Worm (Caenorhabditis elegans) whole organism, young adult: ENCODE results near the gene srsx-18.
A peak's percentile ranks its signal among the peaks of the same experiment; 100 is the strongest.

Experiments
- B0336.3 ChIP-seq: fragments of 200-800 bp; sonication (Bioruptor generic); IDR thresholded peaks from 2 replicates; pipeline ENCODE4 v1.3.6; 2022; ENCODE audit warnings: missing genetic modification characterization, missing compliant biosample characterization
- C06A6.2 ChIP-seq: fragments of 200-800 bp; sonication (Bioruptor generic); conservative IDR thresholded peaks from 2 replicates; pipeline ENCODE4 v1.3.6; 2022; ENCODE audit warnings: missing genetic modification characterization, missing compliant biosample characterization
- F22D6.2 ChIP-seq: sonication (generic microtip); optimal IDR thresholded peaks from 2 replicates; lab custom pipeline; 2016; ENCODE audit warnings: mild to moderate bottlenecking, missing genetic modification characterization, missing compliant biosample characterization
- F33H1.4 ChIP-seq: fragments of 200-800 bp; sonication (Bioruptor generic); IDR thresholded peaks from 2 replicates; pipeline ENCODE4 v1.3.6; 2022; ENCODE audit warnings: missing genetic modification reagents, missing genetic modification characterization, missing compliant biosample characterization
- F49E8.2 ChIP-seq: sonication (generic microtip); optimal IDR thresholded peaks from 3 replicates; lab custom pipeline; 2017; ENCODE audit warnings: missing genetic modification characterization, mild to moderate bottlenecking, missing compliant biosample characterization, antibody characterized with exemption, moderate library complexity; ENCODE audit not compliant: insufficient read depth
- F52B5.7 ChIP-seq: sonication (generic microtip); optimal IDR thresholded peaks from 2 replicates; lab custom pipeline; 2016; ENCODE audit warnings: mild to moderate bottlenecking, missing genetic modification characterization, missing compliant biosample characterization
- F57C9.4 ChIP-seq: sonication (generic microtip); optimal IDR thresholded peaks from 2 replicates; lab custom pipeline; 2017; ENCODE audit warnings: mild to moderate bottlenecking, missing genetic modification characterization, missing compliant biosample characterization
- K11D2.4 ChIP-seq: fragments of 200-800 bp; sonication (Bioruptor generic); IDR thresholded peaks from 2 replicates; pipeline ENCODE4 v1.3.6; 2022; ENCODE audit warnings: missing genetic modification reagents, missing genetic modification characterization, missing compliant biosample characterization
- K12H6.12 ChIP-seq: fragments of 200-800 bp; sonication (Bioruptor generic); optimal IDR thresholded peaks from 2 replicates; lab custom pipeline; 2018; ENCODE audit warnings: mild to moderate bottlenecking, missing genetic modification characterization, missing compliant biosample characterization
- Y53G8AR.9 ChIP-seq: fragments of 200-800 bp; sonication (Bioruptor generic); conservative IDR thresholded peaks from 2 replicates; pipeline ENCODE4 v1.3.6; 2022; ENCODE audit warnings: missing genetic modification reagents, missing genetic modification characterization, missing compliant biosample characterization
- Y67H2A.10 ChIP-seq: fragments of 200-800 bp; sonication (Bioruptor generic); conservative IDR thresholded peaks from 2 replicates; pipeline ENCODE4 v1.3.6; 2022; ENCODE audit warnings: missing genetic modification reagents, missing genetic modification characterization, missing compliant biosample characterization
- cebp-1 ChIP-seq, 2 experiments: fragments of 200-800 bp in 1 of 2; sonication (Bioruptor generic) in 1 of 2; sonication (generic microtip) in 1 of 2; IDR thresholded peaks in 1 of 2; optimal IDR thresholded peaks in 1 of 2; 2 replicates each; pipeline versions ENCODE4 v1.3.6 to Lab custom; 2017 to 2022; ENCODE audit warnings: missing compliant biosample characterization in 2 of 2, missing genetic modification characterization in 2 of 2, mild to moderate bottlenecking in 1 of 2, missing genetic modification reagents in 1 of 2, moderate library complexity in 1 of 2
- cebp-2 ChIP-seq: fragments of 200-800 bp; sonication (Bioruptor generic); IDR thresholded peaks from 2 replicates; pipeline ENCODE4 v1.3.6; 2022; ENCODE audit warnings: missing genetic modification characterization, missing compliant biosample characterization
- ceh-100 ChIP-seq: fragments of 200-800 bp; sonication (Bioruptor generic); IDR thresholded peaks from 2 replicates; pipeline ENCODE4 v1.3.6; 2022; ENCODE audit warnings: missing genetic modification reagents, missing genetic modification characterization, missing compliant biosample characterization
- dpff-1 ChIP-seq: sonication (generic microtip); optimal IDR thresholded peaks from 2 replicates; lab custom pipeline; 2017; ENCODE audit warnings: mild to moderate bottlenecking, missing genetic modification characterization, missing compliant biosample characterization
- egl-44 ChIP-seq: fragments of 200-800 bp; sonication (Bioruptor generic); IDR thresholded peaks from 2 replicates; pipeline ENCODE4 v1.3.6; 2022; ENCODE audit warnings: missing genetic modification reagents, missing genetic modification characterization, missing compliant biosample characterization
- gei-17 ChIP-seq: fragments of 200-800 bp; sonication (Bioruptor generic); optimal IDR thresholded peaks from 2 replicates; lab custom pipeline; 2018; ENCODE audit warnings: mild to moderate bottlenecking, missing genetic modification characterization, missing compliant biosample characterization
- hmg-20 ChIP-seq: fragments of 200-800 bp; sonication (Bioruptor generic); IDR thresholded peaks from 2 replicates; pipeline ENCODE4 v1.3.6; 2022; ENCODE audit warnings: missing genetic modification reagents, missing genetic modification characterization, missing compliant biosample characterization
- lag-1 ChIP-seq: fragments of 200-800 bp; sonication (Bioruptor generic); IDR thresholded peaks from 2 replicates; pipeline ENCODE4 v1.3.6; 2022; ENCODE audit warnings: missing genetic modification reagents, missing genetic modification characterization, missing compliant biosample characterization
- let-526 ChIP-seq: fragments of 200-800 bp; sonication (Bioruptor generic); IDR thresholded peaks from 2 replicates; pipeline ENCODE4 v1.3.6; 2022; ENCODE audit warnings: missing genetic modification reagents, missing genetic modification characterization, missing compliant biosample characterization
- lin-40 ChIP-seq: sonication (generic microtip); optimal IDR thresholded peaks from 2 replicates; lab custom pipeline; 2016; ENCODE audit warnings: missing genetic modification characterization, mild to moderate bottlenecking, missing compliant biosample characterization, missing genotype, missing genetic modification reagents
- lin-54 ChIP-seq: fragments of 200-800 bp; sonication (Bioruptor generic); optimal IDR thresholded peaks from 2 replicates; lab custom pipeline; 2018; ENCODE audit warnings: mild to moderate bottlenecking, missing genetic modification characterization, missing compliant biosample characterization
- lir-1 ChIP-seq: fragments of 200-800 bp; sonication (Bioruptor generic); conservative IDR thresholded peaks from 2 replicates; pipeline ENCODE4 v1.3.6; 2022; ENCODE audit warnings: missing genetic modification reagents, missing genetic modification characterization, missing compliant biosample characterization
- madf-10 ChIP-seq: sonication (generic microtip); optimal IDR thresholded peaks from 2 replicates; lab custom pipeline; 2016; ENCODE audit warnings: mild to moderate bottlenecking, missing genetic modification characterization, missing compliant biosample characterization
- madf-3 ChIP-seq: fragments of 200-800 bp; sonication (Bioruptor generic); IDR thresholded peaks from 2 replicates; pipeline ENCODE4 v1.3.6; 2022; ENCODE audit warnings: missing genetic modification reagents, missing genetic modification characterization, missing compliant biosample characterization
- nfya-1 ChIP-seq: sonication (generic microtip); optimal IDR thresholded peaks from 2 replicates; lab custom pipeline; 2017; ENCODE audit warnings: antibody characterized with exemption, missing compliant biosample characterization, missing genetic modification characterization, borderline replicate concordance; ENCODE audit not compliant: insufficient read depth
- nfyb-1 ChIP-seq: fragments of 200-800 bp; sonication (Bioruptor generic); IDR thresholded peaks from 2 replicates; pipeline ENCODE4 v1.3.6; 2022; ENCODE audit warnings: missing genetic modification reagents, missing genetic modification characterization, missing compliant biosample characterization
- rcor-1 ChIP-seq: fragments of 200-800 bp; sonication (Bioruptor generic); IDR thresholded peaks from 2 replicates; pipeline ENCODE4 v1.3.6; 2022; ENCODE audit warnings: missing genetic modification reagents, missing genetic modification characterization, missing compliant biosample characterization
- rpc-1 ChIP-seq, 2 experiments: fragments of 150-350 bp in 1 of 2; sonication (generic microtip) in 1 of 2; optimal IDR thresholded peaks; 2 replicates each; lab custom pipeline; 2014 to 2018; ENCODE audit warnings: missing biosample characterization in 1 of 2, missing genetic modification characterization in 1 of 2, missing genetic modification reagents in 1 of 2, missing genotype in 1 of 2
- snpc-1.1 ChIP-seq: sonication (generic microtip); optimal IDR thresholded peaks from 2 replicates; lab custom pipeline; 2017; ENCODE audit warnings: missing genetic modification characterization, mild to moderate bottlenecking, missing compliant biosample characterization, antibody characterized with exemption, moderate library complexity, missing genotype, missing genetic modification reagents; ENCODE audit not compliant: insufficient read depth
- somi-1 ChIP-seq: fragments of 200-800 bp; sonication (Bioruptor generic); optimal IDR thresholded peaks from 2 replicates; lab custom pipeline; 2018; ENCODE audit warnings: mild to moderate bottlenecking, missing genetic modification characterization, missing compliant biosample characterization
- tlf-1 ChIP-seq: fragments of 200-800 bp; sonication (Bioruptor generic); optimal IDR thresholded peaks from 2 replicates; lab custom pipeline; 2018; ENCODE audit warnings: mild to moderate bottlenecking, missing genetic modification characterization, missing compliant biosample characterization

srsx-18 gene

ce11 chrV:5917707-5918106 is 4.6 kb upstream of the srsx-18 start, which contains the start of gene lrpr-1 (continued):
- TF ChIP-seq snpc-1.1 (tag; lab: Kevin White, UChicago) (no peak), hmg-20 (GFP tag; lab: Robert Waterston, UW) (peak; percentile 53; the same call in 1 of the 2 replicates), gei-17 (GFP tag; lab: Kevin White, UChicago) (no peak), cebp-2 (GFP tag; lab: Robert Waterston, UW) (no peak), K12H6.12 (tag; lab: Kevin White, UChicago) (peak; percentile 80), lin-54 (peak; percentile 99), lag-1 (GFP tag; lab: Robert Waterston, UW) (no peak), lir-1 (peak; percentile 73), cebp-1 (GFP tag; IDR thresholded peaks at IDR 0.05; lab: Robert Waterston, UW) (no peak), cebp-1 (tag; optimal IDR thresholded peaks at IDR 0.05; lab: Kevin White, UChicago) (no peak), C06A6.2 (GFP tag; lab: Robert Waterston, UW) (0 out of 2 replicates have a peak, but pooled peaks have one; percentile 42), F49E8.2 (no peak), F57C9.4 (tag; lab: Kevin White, UChicago) (peak; percentile 14), madf-10 (peak; percentile 65)
- TF ChIP-seq, all 124 proteins: peak for 45

ce11 chrV:5919887-5920286 is 2.4 kb upstream of the srsx-18 start, which contains the start of gene C04E6.12:
C04E6.12 (minus strand) TSS chrV:5919987.
- TF ChIP-seq ceh-100 (GFP tag; lab: Robert Waterston, UW) (no peak), Y53G8AR.9 (GFP tag; lab: Robert Waterston, UW) (no peak), K11D2.4 (GFP tag; lab: Robert Waterston, UW) (no peak)

DNA sequence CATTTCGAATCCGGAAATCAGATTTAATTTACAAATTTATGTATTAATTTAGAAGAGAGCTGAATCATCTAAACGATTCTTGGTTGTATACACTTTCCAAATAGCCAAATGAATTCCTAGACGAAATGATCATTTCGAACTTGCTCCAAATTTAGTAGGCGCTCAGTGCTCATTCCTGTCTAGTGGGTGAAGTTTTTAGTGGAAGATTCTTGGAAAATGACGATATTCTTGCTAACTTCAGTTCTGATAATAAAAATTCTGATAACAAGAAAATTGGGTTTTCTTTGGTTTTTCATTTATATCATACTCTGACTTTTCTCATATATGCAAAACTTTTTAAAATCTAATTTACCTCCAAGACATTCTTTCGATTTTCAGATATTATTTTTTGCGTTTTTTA is 575 bp upstream of the srsx-18 start:
- TF ChIP-seq lin-40 (tag; lab: Kevin White, UChicago): no peak
- no peak for TF ChIP-seq nfyb-1 (GFP tag; lab: Robert Waterston, UW)
- TF ChIP-seq dpff-1: no peak
- TF ChIP-seq madf-3 (GFP tag; lab: Robert Waterston, UW): no peak
- TF ChIP-seq nfya-1: no peak

ce11 chrV:5927347-5927746 is 5.0 kb downstream of the srsx-18 start, which contains the start of gene srsx-17:
srsx-17 (plus strand) TSS chrV:5927647.
- no peak for TF ChIP-seq tlf-1
- no peak for TF ChIP-seq rcor-1 (GFP tag; lab: Robert Waterston, UW)
- no peak for TF ChIP-seq Y67H2A.10 (GFP tag; lab: Robert Waterston, UW)
- TF ChIP-seq F52B5.7 (tag; lab: Kevin White, UChicago): no peak
- TF ChIP-seq lag-1 (GFP tag; lab: Robert Waterston, UW): no peak
- TF ChIP-seq B0336.3 (GFP tag; lab: Robert Waterston, UW): no peak
- no peak for TF ChIP-seq somi-1 (GFP tag; lab: Kevin White, UChicago)
- TF ChIP-seq let-526: no peak
- TF ChIP-seq egl-44 (GFP tag; lab: Robert Waterston, UW): no peak
- no peak for TF ChIP-seq gei-17 (GFP tag; lab: Kevin White, UChicago)
- TF ChIP-seq F33H1.4 (GFP tag; lab: Robert Waterston, UW): no peak
- TF ChIP-seq F22D6.2 (tag; lab: Kevin White, UChicago): no peak

DNA sequence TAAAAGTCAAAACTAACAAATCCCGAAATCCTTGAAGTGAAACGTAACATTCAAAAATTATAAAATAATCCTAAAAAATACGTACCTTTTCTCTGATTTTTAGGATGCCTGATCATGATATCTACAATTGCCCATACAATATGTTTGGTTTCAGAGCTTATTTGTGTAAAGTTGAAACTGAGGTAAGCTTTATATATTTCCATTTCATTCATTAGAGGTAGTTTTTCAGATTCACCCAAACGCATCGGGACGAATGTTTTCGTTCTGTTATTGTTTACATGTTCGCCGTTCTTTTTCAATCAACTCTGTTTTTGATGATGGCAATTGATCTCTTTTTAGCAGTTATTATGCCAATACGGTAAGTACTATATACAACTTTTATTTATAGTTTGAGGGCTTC is 5.7 kb downstream of the srsx-18 start:
- TF ChIP-seq rpc-1 (optimal IDR thresholded peaks at IDR 0.05; lab: Kevin White, UChicago) (no peak), rpc-1 (tag; optimal IDR thresholded peaks at IDR 0.05; lab: Kevin White, UChicago) (no peak)
- TF ChIP-seq, all 124 proteins: peak for 0
